Fruit fly (Drosophila melanogaster) Kc167 (cell line): ENCODE results near the gene CG13384.

ENCODE experiments used
- Myc ChIP-seq: fragments of >200 bp; optimal IDR thresholded peaks from 2 replicates; lab custom pipeline; 2017; ENCODE audit warnings: missing external identifiers
- Sin3A ChIP-seq: fragments of >200 bp; optimal IDR thresholded peaks from 2 replicates; lab custom pipeline; 2018; ENCODE audit warnings: missing external identifiers
- h ChIP-seq: fragments of >200 bp; optimal IDR thresholded peaks from 3 replicates; lab custom pipeline; 2018; ENCODE audit warnings: missing external identifiers
- insv ChIP-seq: fragments of >200 bp; optimal IDR thresholded peaks from 3 replicates; lab custom pipeline; 2018; ENCODE audit warnings: missing external identifiers
- psq ChIP-seq: fragments of >200 bp; optimal IDR thresholded peaks from 2 replicates; lab custom pipeline; 2017; ENCODE audit warnings: missing external identifiers
- ttk ChIP-seq: sonication (Bioruptor generic); optimal IDR thresholded peaks from 2 replicates; lab custom pipeline; 2017; ENCODE audit warnings: missing external identifiers

CG13384 gene

DNA sequence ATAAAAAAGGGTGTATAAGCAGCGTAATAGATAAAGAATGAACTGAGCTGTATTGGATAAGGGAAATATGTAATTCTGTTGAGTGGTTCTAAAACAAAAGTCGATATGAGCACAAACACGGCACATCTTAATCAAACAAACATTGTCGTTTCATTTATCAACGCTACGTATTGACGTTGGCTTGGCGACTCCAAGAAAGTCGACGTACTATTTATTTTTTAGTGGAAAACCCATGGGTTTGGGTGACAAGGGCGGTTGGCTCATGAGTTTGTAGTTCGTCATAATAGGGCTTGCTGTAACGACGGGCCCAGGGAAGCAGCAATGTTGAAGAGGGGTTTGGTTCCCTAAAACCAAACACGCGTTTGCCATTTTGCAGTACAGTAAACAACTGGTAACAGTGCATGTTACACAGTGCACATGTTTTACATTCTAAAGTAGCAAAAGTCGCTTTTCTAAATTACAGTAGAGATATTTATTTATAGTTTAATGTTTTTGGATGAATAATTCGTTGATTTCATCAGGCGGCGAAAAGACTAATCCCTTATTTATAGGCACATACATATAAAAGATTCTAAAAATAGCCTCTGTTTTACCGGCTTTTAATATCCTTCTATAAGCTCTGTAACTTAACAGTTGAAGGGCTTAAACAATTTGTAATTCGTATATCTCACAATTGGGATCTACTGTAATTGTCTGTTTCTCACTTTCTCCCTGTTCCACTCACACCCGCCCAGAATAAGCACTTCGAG is 22.9 kb upstream of the CG13384 start:
- TF ChIP-seq ttk (no peak), psq (no peak), h (lab: Kevin White, UChicago) (no peak), insv (lab: Kevin White, UChicago) (no peak), Sin3A (lab: Kevin White, UChicago) (no peak), Myc (lab: Kevin White, UChicago) (no peak)

DNA sequence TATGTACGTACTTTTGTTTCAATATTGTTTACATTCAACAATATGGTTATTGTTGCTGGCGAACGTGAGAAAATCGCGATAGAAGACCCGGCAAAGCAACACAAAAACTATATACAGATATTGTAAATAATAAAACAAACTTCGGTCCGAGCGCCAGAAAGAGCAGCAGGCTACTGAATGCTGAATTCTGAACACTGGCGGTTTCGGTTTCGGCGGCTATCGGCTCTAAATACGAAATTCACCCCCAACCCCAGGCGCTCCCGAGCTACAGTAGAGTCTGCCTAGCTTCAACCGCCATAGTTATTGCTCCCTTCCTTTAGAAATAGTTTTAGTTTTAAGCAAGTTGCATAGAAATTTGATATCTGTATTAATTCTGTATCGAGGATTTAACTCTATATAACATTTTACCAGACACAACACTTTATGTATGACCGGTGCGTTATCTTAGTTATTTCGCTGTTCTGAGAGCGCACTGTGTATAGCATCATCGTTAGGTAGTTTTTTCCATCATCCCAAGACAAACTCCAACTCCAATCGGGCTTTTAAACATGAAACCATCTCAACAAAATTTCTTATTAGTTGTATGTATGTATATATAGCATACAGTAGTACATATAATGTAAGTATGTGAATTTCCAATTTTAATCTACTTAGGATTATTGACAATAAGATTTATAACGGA is 21.8 kb upstream of the CG13384 start, which contains the start of gene CG7627:
Gene CG7627 (minus strand): TSS at position 197 of the 682 bp plus-strand sequence.
- TF ChIP-seq ttk: no peak
- TF ChIP-seq Sin3A (lab: Kevin White, UChicago): no peak
- no peak for TF ChIP-seq psq
- no peak for TF ChIP-seq Myc (lab: Kevin White, UChicago)
- no peak for TF ChIP-seq h (lab: Kevin White, UChicago)
- no peak for TF ChIP-seq insv (lab: Kevin White, UChicago)

DNA sequence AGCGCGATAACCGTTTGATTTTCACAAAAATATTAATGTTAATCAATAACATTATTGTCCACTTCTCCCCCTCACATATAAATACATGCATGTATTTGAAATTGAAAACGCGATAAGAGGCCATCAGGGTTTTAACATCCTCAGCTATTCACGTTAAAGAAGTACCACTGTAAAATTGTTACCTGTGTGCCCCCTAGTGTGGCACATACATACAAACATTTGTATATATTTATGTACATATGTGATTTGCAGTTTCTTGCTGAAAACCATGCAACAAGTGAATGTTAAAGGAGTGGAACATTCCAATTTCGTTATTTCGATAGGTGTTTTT is 21.3 kb upstream of the CG13384 start:
- TF ChIP-seq Myc (lab: Kevin White, UChicago): no peak
- TF ChIP-seq h (lab: Kevin White, UChicago): no peak
- TF ChIP-seq psq: no peak
- TF ChIP-seq Sin3A (lab: Kevin White, UChicago): no peak
- no peak for TF ChIP-seq ttk
- TF ChIP-seq insv (lab: Kevin White, UChicago): no peak

DNA sequence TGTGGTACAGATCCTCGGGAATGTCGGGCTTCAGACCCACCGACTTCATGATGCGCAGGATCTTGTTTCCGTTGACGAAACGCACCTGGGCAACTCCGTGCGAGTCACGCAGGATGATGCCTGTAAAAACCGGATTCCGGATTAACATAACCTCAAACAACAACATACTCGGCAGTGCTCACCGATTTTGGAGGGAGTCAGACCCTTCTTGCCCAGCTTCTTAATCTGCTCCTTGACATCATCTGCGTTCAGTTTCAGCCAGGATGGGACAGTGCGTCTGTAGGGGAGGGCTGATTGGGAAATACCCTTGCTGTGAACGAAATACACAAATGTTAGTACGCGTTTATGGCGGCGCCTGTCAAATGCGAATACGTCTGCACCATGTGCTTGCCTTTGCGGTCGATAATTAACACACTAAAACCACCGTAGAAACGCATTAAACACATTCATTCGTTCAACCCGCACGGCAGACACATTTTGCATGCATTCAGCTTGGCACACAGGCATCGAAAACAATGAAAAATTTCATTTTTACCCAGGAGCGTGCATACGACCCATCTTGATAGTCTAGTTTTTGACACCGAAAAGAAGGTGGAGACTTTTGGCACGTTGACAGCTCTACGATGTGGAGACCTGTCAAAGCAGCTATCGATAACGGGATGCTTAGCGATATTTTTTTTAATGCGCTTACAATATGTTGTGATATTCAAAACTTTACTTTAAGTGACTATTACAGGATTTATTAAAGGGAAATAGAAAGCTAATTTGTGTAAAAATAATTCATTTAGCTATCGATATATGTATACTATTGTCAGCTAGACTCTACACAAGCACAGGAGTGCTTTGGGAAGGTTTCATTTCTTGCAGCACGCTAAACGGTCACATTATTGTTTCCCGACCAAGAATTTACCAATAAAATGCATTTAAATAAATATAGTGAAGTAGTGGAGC is 20.0 kb upstream of the CG13384 start, which contains the start of the genes RpS13 and CSN8:
Gene RpS13 (minus strand): TSS at position 657 of the 951 bp plus-strand sequence.
Gene CSN8 (plus strand): TSS at position 850 of the 951 bp plus-strand sequence.
- TF ChIP-seq h (lab: Kevin White, UChicago) (no peak), ttk (no peak), Myc (lab: Kevin White, UChicago) (no peak), Sin3A (lab: Kevin White, UChicago) (no peak), psq (no peak), insv (lab: Kevin White, UChicago) (no peak)

DNA sequence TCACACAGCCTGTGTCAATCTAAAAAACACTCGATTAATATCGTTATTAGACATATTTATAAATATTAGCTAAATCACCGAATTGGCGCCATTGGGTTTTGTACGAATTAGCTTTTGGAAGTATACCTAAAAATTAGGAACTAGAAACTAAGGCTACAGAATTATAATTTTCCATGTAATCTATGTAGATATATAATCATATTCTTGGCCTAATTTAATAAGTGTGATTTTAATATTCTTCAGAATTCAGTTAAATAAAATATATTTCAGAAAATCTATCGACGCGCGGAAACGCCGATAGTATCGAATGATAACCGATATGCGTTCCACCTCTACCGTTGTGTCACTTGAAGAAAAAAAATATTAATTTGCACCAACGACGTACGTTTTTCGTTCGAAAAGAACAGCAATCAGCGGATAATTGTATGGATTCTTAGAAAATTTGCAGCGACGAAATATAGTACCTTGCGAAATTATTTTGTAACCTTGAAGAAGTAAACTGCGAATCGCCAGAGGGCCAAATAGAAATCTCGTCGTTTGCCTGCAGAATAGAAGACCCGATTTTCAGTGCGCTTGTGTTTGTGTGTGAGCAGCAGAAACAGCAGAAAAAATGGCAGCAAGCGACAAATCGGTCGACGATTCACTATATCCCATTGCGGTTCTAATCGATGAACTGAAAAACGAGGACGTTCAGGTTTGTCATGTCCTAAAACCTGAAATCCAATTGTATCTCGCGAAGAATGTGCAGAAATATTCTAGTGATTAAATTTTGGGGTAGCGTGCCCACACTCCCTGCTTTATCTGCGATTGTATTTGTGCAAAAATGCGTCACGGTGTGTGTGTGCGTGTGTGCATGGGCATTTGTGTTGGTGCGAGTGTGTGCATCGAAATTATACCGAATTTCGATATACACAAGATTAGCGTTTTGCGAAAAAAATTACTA is 18.3 kb upstream of the CG13384 start, which contains the start of gene Pp2A-29B:
Gene Pp2A-29B (plus strand): TSS at position 338 of the 943 bp plus-strand sequence.
- TF ChIP-seq Sin3A (lab: Kevin White, UChicago) (no peak), ttk (no peak), h (lab: Kevin White, UChicago) (no peak), psq (no peak), insv (lab: Kevin White, UChicago) (no peak), Myc (lab: Kevin White, UChicago) (no peak)

DNA sequence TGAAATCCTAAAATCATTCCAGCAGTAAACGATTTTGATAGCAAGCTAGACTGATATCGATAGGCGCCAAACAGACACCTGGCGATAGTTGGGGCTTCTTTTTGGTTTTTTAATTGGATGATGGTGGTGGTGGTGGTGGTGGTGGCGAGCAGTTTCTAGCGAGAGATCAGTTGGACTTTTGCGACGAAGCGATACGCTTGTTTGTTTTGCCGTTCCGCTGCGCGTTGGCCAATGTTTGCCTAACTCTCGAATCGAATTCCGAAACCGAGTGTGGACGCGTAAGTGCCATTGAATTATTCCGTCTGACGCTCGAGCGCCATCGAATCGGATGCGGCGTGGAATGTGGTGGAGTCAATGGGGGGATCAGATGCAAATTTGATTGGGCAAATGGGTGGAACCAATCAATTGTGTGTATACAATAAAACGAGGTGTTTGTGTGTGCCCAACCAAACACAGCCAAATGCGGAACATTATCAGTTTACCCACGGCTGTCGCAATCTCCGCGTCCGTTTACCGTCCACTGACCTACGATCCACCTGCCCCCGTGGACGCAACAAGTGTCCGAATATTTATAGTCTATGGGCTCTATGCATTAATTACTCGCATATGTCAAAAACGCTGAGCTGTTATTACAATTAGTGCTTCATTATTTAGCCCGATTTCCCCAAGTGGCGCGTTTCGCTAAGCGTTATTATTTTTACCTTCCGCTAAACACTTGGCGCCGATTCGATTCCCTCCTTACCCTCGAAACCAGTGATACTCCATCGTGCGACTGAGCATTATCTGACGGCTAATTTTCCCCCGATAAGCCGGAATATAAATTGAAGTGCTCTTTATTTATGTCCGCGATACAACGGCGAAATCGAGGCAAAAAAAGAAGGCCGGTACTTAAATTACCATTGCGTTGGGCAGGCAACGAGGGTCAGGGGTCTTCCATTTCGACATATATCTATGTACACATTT is 13.6 kb upstream of the CG13384 start, which contains the start of gene CG17292:
Gene CG17292 (plus strand): TSS at position 91 of the 963 bp plus-strand sequence.
- no peak for TF ChIP-seq h (lab: Kevin White, UChicago)
- no peak for TF ChIP-seq psq
- TF ChIP-seq insv (lab: Kevin White, UChicago): no peak
- no peak for TF ChIP-seq ttk
- no peak for TF ChIP-seq Sin3A (lab: Kevin White, UChicago)
- no peak for TF ChIP-seq Myc (lab: Kevin White, UChicago)

DNA sequence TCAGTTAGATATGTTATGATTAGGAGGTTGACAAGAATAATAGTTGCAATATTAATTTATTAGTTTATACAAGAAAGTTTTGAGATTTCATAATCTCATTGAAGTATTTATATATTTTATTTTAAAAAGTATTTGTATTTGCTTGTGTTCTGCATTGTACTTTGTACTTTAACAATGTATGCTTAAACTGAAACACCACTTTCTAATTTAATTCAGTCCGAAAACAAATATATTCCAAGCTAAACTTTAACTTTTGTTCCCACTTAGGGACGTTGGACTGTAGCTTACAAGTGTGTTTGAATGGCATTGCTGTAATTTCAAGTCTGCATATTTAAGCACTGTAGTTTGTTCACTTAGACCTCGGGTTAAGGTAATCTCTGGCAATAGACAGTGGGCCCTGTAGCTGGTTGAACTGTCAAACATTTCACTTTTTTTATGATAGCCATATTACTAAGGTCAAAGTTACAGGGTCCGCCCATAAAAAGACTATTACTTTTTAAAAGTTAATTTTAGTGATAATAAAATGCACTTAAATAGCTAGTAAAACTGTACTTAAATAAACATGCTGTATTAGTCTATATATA is 12.8 kb upstream of the CG13384 start:
- TF ChIP-seq h (lab: Kevin White, UChicago): no peak
- TF ChIP-seq Myc (lab: Kevin White, UChicago): no peak
- no peak for TF ChIP-seq Sin3A (lab: Kevin White, UChicago)
- no peak for TF ChIP-seq ttk
- TF ChIP-seq insv (lab: Kevin White, UChicago): no peak
- TF ChIP-seq psq: no peak

DNA sequence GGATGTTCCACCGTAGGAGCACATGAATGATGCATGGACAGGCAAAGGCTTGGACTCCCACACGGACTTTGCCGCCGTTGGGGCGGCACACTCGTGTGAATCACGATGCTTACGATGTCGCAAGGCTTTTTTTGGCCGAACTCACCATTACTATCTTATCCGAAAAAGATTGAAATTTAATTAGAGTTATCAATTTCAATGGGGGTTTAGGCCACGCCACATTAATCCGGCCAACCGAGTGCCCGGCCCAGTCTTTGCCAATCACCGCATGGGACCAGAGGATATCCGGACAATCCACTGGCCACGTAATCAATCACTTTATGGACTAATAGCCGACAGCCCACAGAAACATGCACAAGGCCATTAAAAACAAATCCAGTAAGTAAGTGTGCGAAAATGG is 12.0 kb upstream of the CG13384 start:
- TF ChIP-seq Sin3A (lab: Kevin White, UChicago) (no peak), ttk (no peak), h (lab: Kevin White, UChicago) (no peak), insv (lab: Kevin White, UChicago) (no peak), Myc (lab: Kevin White, UChicago) (no peak), psq (no peak)

DNA sequence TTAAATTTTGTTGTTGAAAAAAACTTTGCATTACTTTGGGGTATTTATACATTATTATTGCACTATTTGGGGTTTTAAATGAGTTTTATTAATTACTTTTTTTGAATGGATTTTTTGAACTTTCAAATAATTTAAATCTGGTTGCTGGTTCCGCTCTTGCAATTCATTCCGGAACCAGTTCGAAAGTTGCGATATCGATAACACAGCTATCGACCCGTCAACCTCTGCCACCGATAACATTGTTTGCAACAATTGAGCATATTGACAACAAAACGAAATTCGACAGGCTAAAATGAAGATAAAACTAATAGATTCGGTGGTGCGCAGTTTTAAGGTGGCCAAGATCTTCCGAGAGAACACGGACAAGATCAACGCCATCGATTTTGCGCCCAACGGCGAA is 10.0 kb upstream of the CG13384 start, which contains the start of gene Wdr82:
Gene Wdr82 (plus strand): TSS at position 227 of the 400 bp plus-strand sequence.
- no peak for TF ChIP-seq Myc (lab: Kevin White, UChicago)
- TF ChIP-seq Sin3A (lab: Kevin White, UChicago): no peak
